Fruit fly (Drosophila melanogaster): ENCODE results near the gene CG4042.

CG4042 gene

DNA sequence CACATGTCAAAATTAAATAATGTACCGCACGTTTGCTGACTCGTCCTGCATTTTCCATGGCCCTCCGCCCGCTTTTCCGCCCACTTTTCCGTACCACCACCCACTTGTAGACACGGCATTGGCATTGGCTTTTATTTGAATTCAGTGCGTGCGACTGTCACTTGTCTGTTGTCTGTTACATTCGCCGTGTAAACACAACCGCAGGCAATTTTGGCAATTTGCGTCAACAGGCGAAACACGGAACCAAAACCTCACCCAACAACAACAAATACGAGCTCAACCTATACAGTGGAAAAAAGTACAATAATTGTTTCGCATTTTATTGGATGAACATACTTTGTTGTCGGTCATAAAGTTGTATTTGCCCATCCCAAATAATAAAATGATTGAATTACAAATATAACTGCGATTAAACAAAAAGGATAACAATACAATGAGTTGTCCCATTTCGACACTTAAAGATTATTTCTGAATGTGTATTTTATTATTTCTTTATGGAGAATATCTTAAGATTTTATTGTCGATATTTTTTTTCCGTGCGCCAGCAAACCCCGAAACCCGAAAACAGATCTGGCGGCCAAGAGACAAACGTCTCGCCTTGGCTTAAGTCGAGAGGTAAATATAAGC, 23.9 kb downstream of the CG4042 start (continued):
- TF ChIP-seq stwl (tag; optimal IDR thresholded peaks at IDR 0.05) = no peak
- TF ChIP-seq CG6765 (GFP tag; optimal IDR thresholded peaks at IDR 0.05) = peak; percentile 2
- 0 out of 2 replicates have a peak, but pooled peaks have one; percentile 15 for TF ChIP-seq H2.0 (GFP tag; IDR thresholded peaks at IDR 0.05)
- no peak for TF ChIP-seq eve (GFP tag; optimal IDR thresholded peaks at IDR 0.05)
- TF ChIP-seq CG3847 (GFP tag; IDR thresholded peaks at IDR 0.05) = no peak
- peak; percentile 64 for TF ChIP-seq CG2678 (tag; optimal IDR thresholded peaks at IDR 0.05)
- TF ChIP-seq CG3281 (GFP tag; optimal IDR thresholded peaks at IDR 0.05) = peak; percentile 42
- TF ChIP-seq Oli (tag; optimal IDR thresholded peaks at IDR 0.05) = peak; percentile 33
- TF ChIP-seq CG10654 (GFP tag; optimal IDR thresholded peaks at IDR 0.05) = peak; percentile 9
- TF ChIP-seq CG1024 (GFP tag; IDR thresholded peaks at IDR 0.05) = no peak
- TF ChIP-seq mirr (GFP tag; optimal IDR thresholded peaks at IDR 0.05) = peak; percentile 56
- no peak for TF ChIP-seq C15 (GFP tag; IDR thresholded peaks at IDR 0.05)
- peak; percentile 46 for TF ChIP-seq CG13424 (tag; optimal IDR thresholded peaks at IDR 0.05)
- peak; percentile 86 for TF ChIP-seq CG13894 (tag; optimal IDR thresholded peaks at IDR 0.05)
- TF ChIP-seq CG18619 (GFP tag; optimal IDR thresholded peaks at IDR 0.05) = no peak
- TF ChIP-seq tin (GFP tag; optimal IDR thresholded peaks at IDR 0.05) = no peak
- TF ChIP-seq CG10209 (GFP tag; optimal IDR thresholded peaks at IDR 0.05) = peak; percentile 2
- peak; percentile 24; the same call in 1 of the 2 replicates for TF ChIP-seq Rfx (GFP tag; IDR thresholded peaks at IDR 0.05)
- TF ChIP-seq Hr51 (GFP tag; optimal IDR thresholded peaks at IDR 0.05) = peak in 1 of 2 experiments; percentile 47
- TF ChIP-seq lola (GFP tag; optimal IDR thresholded peaks at IDR 0.05) = no peak
- TF ChIP-seq CG7372 (GFP tag; IDR thresholded peaks at IDR 0.05) = no peak
- no peak for TF ChIP-seq Atf3 (GFP tag; optimal IDR thresholded peaks at IDR 0.05)
- peak; percentile 27 for TF ChIP-seq caup (GFP tag; optimal IDR thresholded peaks at IDR 0.05; ENCODE audit: severe bottlenecking)
- peak; percentile 51 for TF ChIP-seq CG7556 (GFP tag; optimal IDR thresholded peaks at IDR 0.05)
- peak; percentile 20 for TF ChIP-seq CoRest (tag; optimal IDR thresholded peaks at IDR 0.05)
- TF ChIP-seq CG12299 (tag; optimal IDR thresholded peaks at IDR 0.05) = no peak
- no peak for TF ChIP-seq CG8924 (tag; optimal IDR thresholded peaks at IDR 0.05)
- TF ChIP-seq Eip74EF (GFP tag; optimal IDR thresholded peaks at IDR 0.05) = peak in 1 of 2 experiments; percentile 8
- TF ChIP-seq CG7839 (tag; optimal IDR thresholded peaks at IDR 0.05) = peak; percentile 44
- peak; percentile 47 for TF ChIP-seq cwo (GFP tag; optimal IDR thresholded peaks at IDR 0.05)
- TF ChIP-seq nmo (GFP tag; optimal IDR thresholded peaks at IDR 0.05) = peak; percentile 7
- TF ChIP-seq Ets65A (GFP tag) = peak; percentile 89
- TF ChIP-seq CG15269 (tag; optimal IDR thresholded peaks at IDR 0.05) = peak; percentile 50
- peak; percentile 45 for TF ChIP-seq grau (tag; optimal IDR thresholded peaks at IDR 0.05)
- no peak for TF ChIP-seq chn (GFP tag; optimal IDR thresholded peaks at IDR 0.05)
- peak; percentile 69 for TF ChIP-seq Med (GFP tag)
- no peak for TF ChIP-seq B-H2 (GFP tag; optimal IDR thresholded peaks at IDR 0.05)
- TF ChIP-seq mam (GFP tag; optimal IDR thresholded peaks at IDR 0.05) = peak; percentile 10
- TF ChIP-seq NfI (GFP tag; optimal IDR thresholded peaks at IDR 0.05) = peak; percentile 31
- TF ChIP-seq CG13296 (GFP tag; optimal IDR thresholded peaks at IDR 0.05) = peak; percentile 22
- TF ChIP-seq dmrt99B (tag; optimal IDR thresholded peaks at IDR 0.05) = peak; percentile 57
- no peak for TF ChIP-seq CG15011 (GFP tag; optimal IDR thresholded peaks at IDR 0.05)
- peak; percentile 25 for TF ChIP-seq Fer1 (GFP tag; optimal IDR thresholded peaks at IDR 0.05)
- TF ChIP-seq Blimp-1 (GFP tag; optimal IDR thresholded peaks at IDR 0.05) = peak; percentile 1
- TF ChIP-seq CG1233 (GFP tag; optimal IDR thresholded peaks at IDR 0.05) = peak; percentile 3
- TF ChIP-seq MBD-R2 (GFP tag; IDR thresholded peaks at IDR 0.05) = no peak
- peak; percentile 5 for TF ChIP-seq unpg (GFP tag; optimal IDR thresholded peaks at IDR 0.05)
- TF ChIP-seq CG8281 (tag; optimal IDR thresholded peaks at IDR 0.05) = no peak

Measured in whole organism, embryonic.